Fruit fly (Drosophila melanogaster) whole organism, embryonic: ENCODE measurements around the gene Ir68b.
A peak's percentile ranks its signal among the peaks of the same experiment; 100 is the strongest.

Source experiments
- Asciz ChIP-seq: fragments of 200-800 bp; sonication (Bioruptor generic); optimal IDR thresholded peaks from 2 replicates; lab custom pipeline; 2017; ENCODE audit warnings: missing biosample characterization, mild to moderate bottlenecking, missing genetic modification characterization, missing genetic modification reagents
- Atf3 ChIP-seq: fragments of 200-800 bp; sonication (Bioruptor generic); optimal IDR thresholded peaks from 3 replicates; lab custom pipeline; 2016; ENCODE audit warnings: missing biosample characterization, missing genetic modification characterization
- Blimp-1 ChIP-seq: fragments of 200-800 bp; sonication (Bioruptor generic); optimal IDR thresholded peaks from 3 replicates; lab custom pipeline; 2018; ENCODE audit warnings: missing biosample characterization, missing genetic modification characterization, mild to moderate bottlenecking, moderate library complexity, missing genetic modification reagents
- CG10431 ChIP-seq: fragments of 200-800 bp; sonication (Bioruptor generic); optimal IDR thresholded peaks from 3 replicates; lab custom pipeline; 2018; ENCODE audit warnings: missing biosample characterization, mild to moderate bottlenecking, missing genetic modification characterization
- CG10654 ChIP-seq: fragments of 200-800 bp; sonication (Bioruptor generic); optimal IDR thresholded peaks from 2 replicates; lab custom pipeline; 2016; ENCODE audit warnings: missing biosample characterization, missing genetic modification characterization
- CG11504 ChIP-seq: fragments of 200-800 bp; sonication (Bioruptor generic); optimal IDR thresholded peaks from 3 replicates; lab custom pipeline; 2019; ENCODE audit warnings: missing biosample characterization, mild to moderate bottlenecking, missing genetic modification characterization, moderate library complexity
- CG11696 ChIP-seq: fragments of 200-800 bp; sonication (Bioruptor generic); IDR thresholded peaks from 2 replicates; pipeline ENCODE4 v1.3.6; 2022; ENCODE audit warnings: missing biosample characterization, missing genetic modification characterization
- CG1233 ChIP-seq: fragments of 200-800 bp; sonication (Bioruptor generic); optimal IDR thresholded peaks from 4 replicates; lab custom pipeline; 2018; ENCODE audit warnings: missing biosample characterization, mild to moderate bottlenecking, missing genetic modification characterization
- CG12391 ChIP-seq: fragments of 200-800 bp; sonication (Bioruptor generic); optimal IDR thresholded peaks from 3 replicates; lab custom pipeline; 2018; ENCODE audit warnings: missing biosample characterization, mild to moderate bottlenecking, missing genetic modification characterization, moderate library complexity
- CG15073 ChIP-seq: fragments of 200-800 bp; sonication (Bioruptor generic); optimal IDR thresholded peaks from 2 replicates; lab custom pipeline; 2016; ENCODE audit warnings: missing biosample characterization, missing genetic modification characterization
- CG15696 ChIP-seq: fragments of 200-800 bp; sonication (Bioruptor generic); optimal IDR thresholded peaks from 2 replicates; lab custom pipeline; 2019; ENCODE audit warnings: missing biosample characterization, mild to moderate bottlenecking, missing genetic modification characterization, moderate library complexity
- CG17359 ChIP-seq: fragments of 200-800 bp; sonication (Bioruptor generic); optimal IDR thresholded peaks from 3 replicates; lab custom pipeline; 2018; ENCODE audit warnings: missing biosample characterization, mild to moderate bottlenecking, missing genetic modification characterization, moderate library complexity
- CG17829 ChIP-seq: fragments of 200-800 bp; optimal IDR thresholded peaks from 2 replicates; lab custom pipeline; 2019; ENCODE audit warnings: missing biosample characterization, mild to moderate bottlenecking, missing genetic modification characterization, moderate library complexity
- CG18262 ChIP-seq: fragments of 200-800 bp; optimal IDR thresholded peaks from 3 replicates; lab custom pipeline; 2019; ENCODE audit warnings: missing biosample characterization, mild to moderate bottlenecking, missing genetic modification characterization, moderate library complexity
- CG2199 ChIP-seq: fragments of 200-800 bp; sonication (Bioruptor generic); IDR thresholded peaks from 3 replicates; pipeline ENCODE4 v1.3.6; 2022; ENCODE audit warnings: missing biosample characterization, missing genetic modification characterization
- CG2202 ChIP-seq: fragments of 200-800 bp; sonication (Bioruptor generic); optimal IDR thresholded peaks from 2 replicates; lab custom pipeline; 2018; ENCODE audit warnings: missing biosample characterization, mild to moderate bottlenecking, missing genetic modification characterization
- CG2712 ChIP-seq: fragments of 200-800 bp; optimal IDR thresholded peaks from 3 replicates; lab custom pipeline; 2019; ENCODE audit warnings: missing biosample characterization, mild to moderate bottlenecking, missing genetic modification characterization, moderate library complexity
- CG31388 ChIP-seq: fragments of 200-800 bp; sonication (Bioruptor generic); optimal IDR thresholded peaks from 2 replicates; lab custom pipeline; 2016; ENCODE audit warnings: missing biosample characterization, missing genetic modification characterization
- CG31441 ChIP-seq: fragments of 200-800 bp; sonication (Bioruptor generic); IDR thresholded peaks from 2 replicates; pipeline ENCODE4 v1.3.6; 2022; ENCODE audit warnings: missing biosample characterization, missing genetic modification characterization
- CG3281 ChIP-seq: fragments of 200-800 bp; sonication (Bioruptor generic); optimal IDR thresholded peaks from 3 replicates; lab custom pipeline; 2017; ENCODE audit warnings: missing biosample characterization, mild to moderate bottlenecking, missing genetic modification characterization
- CG34224 ChIP-seq: fragments of 200-800 bp; sonication (Bioruptor generic); IDR thresholded peaks from 3 replicates; pipeline ENCODE4 v1.3.6; 2022; ENCODE audit warnings: missing biosample characterization, missing genetic modification characterization; ENCODE audit not compliant: partially characterized antibody
- CG34422 ChIP-seq: fragments of 200-800 bp; sonication (Bioruptor generic); IDR thresholded peaks from 3 replicates; pipeline ENCODE4 v1.3.6; 2022; ENCODE audit warnings: missing biosample characterization, missing genetic modification characterization
- CG7271 ChIP-seq: fragments of 200-800 bp; sonication (Bioruptor generic); optimal IDR thresholded peaks from 2 replicates; lab custom pipeline; 2018; ENCODE audit warnings: missing biosample characterization, mild to moderate bottlenecking, missing genetic modification characterization, moderate library complexity
- CG8924 ChIP-seq: fragments of 200-800 bp; optimal IDR thresholded peaks from 3 replicates; lab custom pipeline; 2019; ENCODE audit warnings: missing biosample characterization, mild to moderate bottlenecking, missing genetic modification characterization, moderate library complexity
- CG9215 ChIP-seq: fragments of 200-800 bp; sonication (Bioruptor generic); IDR thresholded peaks from 2 replicates; pipeline ENCODE4 v1.3.6; 2022; ENCODE audit warnings: missing biosample characterization, missing genetic modification characterization
- Dek ChIP-seq: fragments of 200-800 bp; sonication (Bioruptor generic); optimal IDR thresholded peaks from 3 replicates; lab custom pipeline; 2019; ENCODE audit warnings: missing biosample characterization, mild to moderate bottlenecking, missing genetic modification characterization, moderate library complexity
- Hey ChIP-seq: fragments of 200-800 bp; sonication (Bioruptor generic); optimal IDR thresholded peaks from 3 replicates; lab custom pipeline; 2018; ENCODE audit warnings: missing biosample characterization, mild to moderate bottlenecking, missing genetic modification characterization
- Hmx ChIP-seq: fragments of 200-800 bp; sonication (Bioruptor generic); optimal IDR thresholded peaks from 2 replicates; lab custom pipeline; 2016; ENCODE audit warnings: missing biosample characterization, missing genetic modification characterization
- Hr51 ChIP-seq, 2 experiments: fragments of 200-800 bp; sonication (Bioruptor generic); optimal IDR thresholded peaks; 2 replicates in 1 of 2; 3 replicates in 1 of 2; lab custom pipeline; 2016 to 2018; ENCODE audit warnings: missing biosample characterization in 2 of 2, missing genetic modification characterization in 2 of 2, mild to moderate bottlenecking in 1 of 2, moderate library complexity in 1 of 2
- NFAT ChIP-seq: fragments of 200-800 bp; sonication (Bioruptor generic); IDR thresholded peaks from 2 replicates; pipeline ENCODE4 v1.3.6; 2022; ENCODE audit warnings: missing biosample characterization, missing genetic modification characterization
- Nf-YC ChIP-seq: fragments of 200-800 bp; optimal IDR thresholded peaks from 3 replicates; lab custom pipeline; 2019; ENCODE audit warnings: missing biosample characterization, mild to moderate bottlenecking, missing genetic modification characterization, moderate library complexity
- Oli ChIP-seq: fragments of 200-800 bp; sonication (Bioruptor generic); optimal IDR thresholded peaks from 2 replicates; lab custom pipeline; 2018; ENCODE audit warnings: missing biosample characterization, mild to moderate bottlenecking, missing genetic modification characterization, moderate library complexity
- Sox100B ChIP-seq: fragments of 200-800 bp; sonication (Bioruptor generic); optimal IDR thresholded peaks from 3 replicates; lab custom pipeline; 2018; ENCODE audit warnings: missing biosample characterization, mild to moderate bottlenecking, missing genetic modification characterization
- Tbp ChIP-seq: fragments of >200 bp; optimal IDR thresholded peaks from 2 replicates; lab custom pipeline; 2018; ENCODE audit warnings: missing biosample characterization, missing genetic modification characterization
- ap ChIP-seq: fragments of 200-800 bp; sonication (Bioruptor generic); IDR thresholded peaks from 2 replicates; pipeline ENCODE4 v1.3.6; 2022; ENCODE audit warnings: missing biosample characterization, missing genetic modification characterization
- bsh ChIP-seq, 2 experiments: fragments of 200-800 bp; sonication (Bioruptor generic); optimal IDR thresholded peaks; 2 replicates each; lab custom pipeline; 2017 to 2018; ENCODE audit warnings: mild to moderate bottlenecking in 2 of 2, missing biosample characterization in 2 of 2, missing genetic modification characterization in 2 of 2, moderate library complexity in 1 of 2
- chif ChIP-seq, 2 experiments: fragments of 200-800 bp; sonication (Bioruptor generic); optimal IDR thresholded peaks; 3 replicates each; lab custom pipeline; 2016; ENCODE audit warnings: missing biosample characterization in 2 of 2, missing genetic modification characterization in 2 of 2
- dmrt99B ChIP-seq: fragments of 200-800 bp; sonication (Bioruptor generic); optimal IDR thresholded peaks from 2 replicates; lab custom pipeline; 2018; ENCODE audit warnings: missing biosample characterization, mild to moderate bottlenecking, missing genetic modification characterization, moderate library complexity
- gcm2 ChIP-seq: fragments of 200-800 bp; sonication (Bioruptor generic); optimal IDR thresholded peaks from 2 replicates; lab custom pipeline; 2016; ENCODE audit warnings: missing biosample characterization, missing genetic modification characterization
- grau ChIP-seq: fragments of 200-800 bp; optimal IDR thresholded peaks from 3 replicates; lab custom pipeline; 2019; ENCODE audit warnings: missing biosample characterization, mild to moderate bottlenecking, missing genetic modification characterization, moderate library complexity
- jing ChIP-seq: fragments of 200-800 bp; sonication (Bioruptor generic); optimal IDR thresholded peaks from 2 replicates; lab custom pipeline; 2018; ENCODE audit warnings: missing biosample characterization, mild to moderate bottlenecking, missing genetic modification characterization
- kah ChIP-seq: fragments of 200-800 bp; sonication (Bioruptor generic); optimal IDR thresholded peaks from 2 replicates; lab custom pipeline; 2018; ENCODE audit warnings: missing biosample characterization, mild to moderate bottlenecking, missing genetic modification characterization
- knrl ChIP-seq: fragments of 200-800 bp; sonication (Bioruptor generic); IDR thresholded peaks from 3 replicates; pipeline ENCODE4 v1.3.6; 2022; ENCODE audit warnings: missing biosample characterization, missing genetic modification characterization; ENCODE audit not compliant: partially characterized antibody
- p53 ChIP-seq: fragments of 200-800 bp; sonication (Bioruptor generic); optimal IDR thresholded peaks from 2 replicates; lab custom pipeline; 2016; ENCODE audit warnings: missing biosample characterization, missing genetic modification characterization
- pho ChIP-seq: fragments of 200-800 bp; sonication (Bioruptor generic); optimal IDR thresholded peaks from 2 replicates; lab custom pipeline; 2016; ENCODE audit warnings: missing biosample characterization, missing genetic modification characterization
- row ChIP-seq: fragments of 200-800 bp; sonication (Bioruptor generic); IDR thresholded peaks from 3 replicates; pipeline ENCODE4 v1.3.6; 2022; ENCODE audit warnings: missing biosample characterization, missing genetic modification characterization
- slbo ChIP-seq: fragments of 200-800 bp; sonication (Bioruptor generic); IDR thresholded peaks from 2 replicates; pipeline ENCODE4 v1.3.6; 2022; ENCODE audit warnings: missing biosample characterization, missing genetic modification characterization
- sqz ChIP-seq: fragments of 200-800 bp; sonication (Bioruptor generic); optimal IDR thresholded peaks from 3 replicates; lab custom pipeline; 2018; ENCODE audit warnings: missing biosample characterization, mild to moderate bottlenecking, missing genetic modification characterization
- sug ChIP-seq: fragments of 200-800 bp; optimal IDR thresholded peaks from 2 replicates; lab custom pipeline; 2019; ENCODE audit warnings: missing biosample characterization, mild to moderate bottlenecking, missing genetic modification characterization, moderate library complexity
- tio ChIP-seq: fragments of 200-800 bp; sonication (Bioruptor generic); optimal IDR thresholded peaks from 2 replicates; lab custom pipeline; 2017; ENCODE audit warnings: missing biosample characterization, missing genetic modification characterization, inconsistent platforms
- trem ChIP-seq: fragments of 200-800 bp; optimal IDR thresholded peaks from 3 replicates; lab custom pipeline; 2019; ENCODE audit warnings: missing biosample characterization, mild to moderate bottlenecking, missing genetic modification characterization, moderate library complexity

The Ir68b gene

dm6 chr3L:12101924-12102383 lies 25.2 kb downstream of the Ir68b start (continued):
- peak; percentile 21 for TF ChIP-seq CG2202 (tag; lab: Kevin White, UChicago)
- no peak for TF ChIP-seq jing (GFP tag; lab: Kevin White, UChicago)
- no peak for TF ChIP-seq CG1233 (GFP tag; lab: Kevin White, UChicago)
- no peak for TF ChIP-seq NFAT
- TF ChIP-seq CG2199: no peak
- TF ChIP-seq Asciz (GFP tag; lab: Kevin White, UChicago): no peak
- peak; percentile 45 for TF ChIP-seq grau
- no peak for TF ChIP-seq CG31388
- no peak for TF ChIP-seq Dek (tag; lab: Kevin White, UChicago)
- TF ChIP-seq dmrt99B (tag; lab: Kevin White, UChicago): peak; percentile 43
- TF ChIP-seq CG11696 (GFP tag; lab: Robert Waterston, UW): no peak
- no peak for TF ChIP-seq p53 (GFP tag; lab: Kevin White, UChicago)
- no peak for TF ChIP-seq Atf3 (GFP tag; lab: Kevin White, UChicago)
- TF ChIP-seq CG34224 (GFP tag; lab: Robert Waterston, UW): no peak
- TF ChIP-seq CG11504 (tag; lab: Kevin White, UChicago): peak; percentile 54
- TF ChIP-seq row: peak; percentile 21; the same call in 1 of the 3 replicates
- TF ChIP-seq CG3281 (GFP tag; lab: Kevin White, UChicago): no peak
- TF ChIP-seq CG34422 (GFP tag; lab: Robert Waterston, UW): no peak
- peak; percentile 19 for TF ChIP-seq CG7271 (tag; lab: Kevin White, UChicago)
- peak; percentile 26 for TF ChIP-seq Oli
- peak; percentile 68 for TF ChIP-seq CG18262
- no peak for TF ChIP-seq knrl (GFP tag; lab: Robert Waterston, UW)
- TF ChIP-seq CG31441 (GFP tag; lab: Robert Waterston, UW): peak; percentile 60
- TF ChIP-seq Sox100B (GFP tag; lab: Kevin White, UChicago): peak; percentile 50
- TF ChIP-seq CG2712 (tag; lab: Kevin White, UChicago): peak; percentile 76
- TF ChIP-seq trem (tag; lab: Kevin White, UChicago): peak; percentile 56
- no peak for TF ChIP-seq CG15073 (GFP tag; lab: Kevin White, UChicago)
- TF ChIP-seq ap (GFP tag; lab: Robert Waterston, UW): no peak
- peak; percentile 50 for TF ChIP-seq CG8924
- TF ChIP-seq CG12391 (tag; lab: Kevin White, UChicago): peak; percentile 55
- peak; percentile 41 for TF ChIP-seq CG15696 (tag; lab: Kevin White, UChicago)
- peak; percentile 4 for TF ChIP-seq tio (GFP tag; lab: Kevin White, UChicago)
- TF ChIP-seq sug (tag; lab: Kevin White, UChicago): no peak
- TF ChIP-seq Blimp-1: peak; percentile 26
- TF ChIP-seq CG10654 (GFP tag; lab: Kevin White, UChicago): no peak
- peak; percentile 31 to 53 for TF ChIP-seq bsh (GFP tag; optimal IDR thresholded peaks at IDR 0.05; lab: Kevin White, UChicago)
- TF ChIP-seq Tbp (GFP tag; lab: Kevin White, UChicago): no peak
- no peak for TF ChIP-seq CG10431
- no peak for TF ChIP-seq CG17359 (tag; lab: Kevin White, UChicago)
- no peak for TF ChIP-seq gcm2 (GFP tag; lab: Kevin White, UChicago)
- TF ChIP-seq Hr51 (GFP tag; optimal IDR thresholded peaks at IDR 0.05; lab: Kevin White, UChicago): peak in 1 of 2 experiments; percentile 30
- no peak for TF ChIP-seq kah (GFP tag; lab: Kevin White, UChicago)
- TF ChIP-seq Nf-YC (tag; lab: Kevin White, UChicago): no peak
- no peak for TF ChIP-seq Hey (tag; lab: Kevin White, UChicago)
- TF ChIP-seq chif (GFP tag; optimal IDR thresholded peaks at IDR 0.05; lab: Kevin White, UChicago): no peak
- TF ChIP-seq pho (GFP tag; lab: Kevin White, UChicago): no peak
- TF ChIP-seq slbo (GFP tag; lab: Robert Waterston, UW): no peak
- no peak for TF ChIP-seq Hmx (GFP tag; lab: Kevin White, UChicago)
- TF ChIP-seq CG9215 (GFP tag; lab: Robert Waterston, UW): no peak
- TF ChIP-seq CG17829 (tag; lab: Kevin White, UChicago): peak; percentile 50
- TF ChIP-seq sqz (GFP tag; lab: Kevin White, UChicago): peak; percentile 37
